Worm (Caenorhabditis elegans) whole organism, early embryonic: ENCODE results near the gene Y26G10.5.

ENCODE experiments used
- B0310.2 ChIP-seq: sonication (generic microtip); optimal IDR thresholded peaks from 2 replicates; lab custom pipeline; 2016; ENCODE audit warnings: mild to moderate bottlenecking, missing genetic modification characterization, missing compliant biosample characterization
- F13C5.2 ChIP-seq: sonication (generic microtip); optimal IDR thresholded peaks from 2 replicates; lab custom pipeline; 2017; ENCODE audit warnings: mild to moderate bottlenecking, missing genetic modification characterization, inconsistent platforms, missing compliant biosample characterization
- aly-1 ChIP-seq: sonication (generic microtip); optimal IDR thresholded peaks from 2 replicates; lab custom pipeline; 2016; ENCODE audit warnings: missing genetic modification characterization, missing compliant biosample characterization
- ama-1 ChIP-seq: fragments of 150-350 bp; optimal IDR thresholded peaks from 2 replicates; lab custom pipeline; 2014
- ceh-13 ChIP-seq: fragments of 200-800 bp; sonication (Bioruptor generic); optimal IDR thresholded peaks from 2 replicates; lab custom pipeline; 2018; ENCODE audit warnings: mild to moderate bottlenecking, missing genetic modification characterization, missing compliant biosample characterization
- ceh-36 ChIP-seq: sonication (generic microtip); optimal IDR thresholded peaks from 2 replicates; lab custom pipeline; 2016; ENCODE audit warnings: missing genetic modification characterization, inconsistent platforms, missing compliant biosample characterization
- ets-7 ChIP-seq: sonication (generic microtip); optimal IDR thresholded peaks from 2 replicates; lab custom pipeline; 2016; ENCODE audit warnings: missing genotype, missing genetic modification characterization, missing compliant biosample characterization
- flt-1 ChIP-seq: fragments of 200-800 bp; sonication (Bioruptor generic); IDR thresholded peaks from 2 replicates; pipeline ENCODE4 v1.3.6; 2022; ENCODE audit warnings: missing genetic modification characterization, missing compliant biosample characterization
- hmbx-1 ChIP-seq: sonication (generic microtip); optimal IDR thresholded peaks from 2 replicates; lab custom pipeline; 2016; ENCODE audit warnings: mild to moderate bottlenecking, missing genetic modification characterization, missing compliant biosample characterization
- hmg-4 ChIP-seq: fragments of 200-800 bp; sonication (Bioruptor generic); optimal IDR thresholded peaks from 2 replicates; lab custom pipeline; 2018; ENCODE audit warnings: mild to moderate bottlenecking, missing genetic modification characterization, missing compliant biosample characterization
- hnd-1 ChIP-seq: sonication (generic microtip); optimal IDR thresholded peaks from 2 replicates; lab custom pipeline; 2016; ENCODE audit warnings: missing genetic modification characterization, missing compliant biosample characterization
- pes-1 ChIP-seq: fragments of 200-800 bp; sonication (Bioruptor generic); IDR thresholded peaks from 2 replicates; pipeline ENCODE4 v1.3.6; 2022; ENCODE audit warnings: missing genetic modification reagents, missing genetic modification characterization, missing compliant biosample characterization
- scrt-1 ChIP-seq: fragments of 200-800 bp; sonication (Bioruptor generic); IDR thresholded peaks from 2 replicates; pipeline ENCODE4 v1.3.6; 2022; ENCODE audit warnings: missing genetic modification characterization, missing compliant biosample characterization
- sea-1 ChIP-seq: fragments of 200-800 bp; sonication (Bioruptor generic); conservative IDR thresholded peaks from 2 replicates; pipeline ENCODE4 v1.3.6; 2022; ENCODE audit warnings: missing genetic modification characterization, missing compliant biosample characterization
- tbx-11 ChIP-seq: fragments of 200-800 bp; sonication (Bioruptor generic); IDR thresholded peaks from 2 replicates; pipeline ENCODE4 v1.3.6; 2022; ENCODE audit warnings: missing genetic modification characterization, missing compliant biosample characterization
- tbx-37 ChIP-seq: fragments of 200-800 bp; sonication (Bioruptor generic); conservative IDR thresholded peaks from 2 replicates; pipeline ENCODE4 v1.3.6; 2022; ENCODE audit warnings: missing genetic modification reagents, missing genetic modification characterization, missing compliant biosample characterization
- tra-4 ChIP-seq: sonication (generic microtip); optimal IDR thresholded peaks from 2 replicates; lab custom pipeline; 2017; ENCODE audit warnings: missing genetic modification characterization, missing compliant biosample characterization

Gene Y26G10.5

DNA sequence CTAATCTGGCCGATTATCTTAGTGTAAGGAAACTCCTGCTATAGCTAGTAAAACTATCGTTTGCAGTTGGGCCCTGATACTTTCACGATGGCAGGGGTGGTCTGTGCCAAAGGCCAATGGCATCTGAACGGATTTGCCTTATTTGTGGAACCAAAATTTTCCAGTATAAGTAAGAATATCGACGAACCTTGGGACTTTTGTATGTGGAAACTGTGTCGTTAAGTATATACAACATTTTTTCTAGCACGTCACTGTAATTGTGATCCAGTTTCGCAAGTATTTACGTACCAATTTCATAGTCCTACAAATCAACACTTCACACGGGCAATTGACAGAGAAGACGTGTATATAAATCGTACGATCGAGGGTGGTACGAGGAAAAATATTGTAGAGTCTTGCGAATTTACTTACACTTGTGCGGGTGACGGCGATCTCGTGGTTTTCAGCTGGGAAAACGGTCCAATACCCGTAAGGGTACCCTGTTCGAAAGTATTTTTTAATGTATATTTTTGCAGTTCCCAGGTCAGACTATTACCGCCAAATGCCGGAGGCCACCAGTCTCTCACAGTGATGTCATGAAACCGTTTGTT is 5.7 kb upstream of the Y26G10.5 start:
- TF ChIP-seq tbx-11 (GFP tag; lab: Robert Waterston, UW) (no peak), sea-1 (GFP tag; lab: Robert Waterston, UW) (no peak)

DNA sequence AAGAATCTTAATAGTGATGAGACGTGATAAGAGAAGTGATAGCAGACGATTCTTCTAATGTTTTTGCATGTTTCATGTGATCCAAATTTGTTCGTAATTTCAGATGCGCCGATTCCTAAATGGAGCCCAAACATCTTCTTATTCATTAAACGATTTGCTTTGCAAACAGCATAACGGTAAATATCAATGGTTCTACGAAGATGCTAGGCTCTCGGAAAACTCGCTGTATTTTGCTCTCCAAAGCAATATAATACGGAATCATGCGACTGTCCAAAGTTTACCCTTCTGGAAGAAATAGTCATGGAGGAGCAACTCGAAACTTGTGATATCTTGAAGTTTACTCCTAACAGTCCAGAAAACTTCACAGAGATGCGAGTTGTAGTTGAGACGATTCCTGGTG is 5.2 kb upstream of the Y26G10.5 start, which contains the start of gene W06D12.6:
TSS of gene W06D12.6 (plus strand) at position 301 of the 400 bp plus-strand sequence.
- no peak for TF ChIP-seq scrt-1 (GFP tag; lab: Robert Waterston, UW)
- no peak for TF ChIP-seq tbx-11 (GFP tag; lab: Robert Waterston, UW)
- no peak for TF ChIP-seq B0310.2 (tag; lab: Kevin White, UChicago)
- TF ChIP-seq tra-4 (tag; lab: Kevin White, UChicago), result no peak
- TF ChIP-seq sea-1 (GFP tag; lab: Robert Waterston, UW), result no peak
- TF ChIP-seq ama-1 (lab: Kevin White, UChicago), result no peak
- no peak for TF ChIP-seq pes-1

DNA sequence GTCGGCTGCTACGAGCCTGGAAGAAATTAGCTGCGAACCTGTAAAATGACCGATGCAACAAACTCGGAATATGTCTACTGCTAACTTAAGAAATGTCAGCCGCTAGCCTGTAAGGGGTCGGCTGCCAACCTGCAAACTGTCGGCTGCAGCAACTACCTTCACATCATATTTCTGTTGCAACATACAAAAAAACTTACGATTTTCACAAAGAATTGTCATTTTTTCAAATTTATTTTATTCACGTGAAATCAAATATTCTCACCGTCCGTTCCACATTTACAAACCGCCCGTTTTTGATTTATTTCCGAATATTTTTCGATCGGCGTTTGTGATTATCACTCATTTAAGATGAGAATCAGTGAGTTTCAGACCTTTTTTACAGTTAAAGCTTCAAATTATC is 969 bp downstream of the Y26G10.5 start, which contains the start of gene Y26G10.6:
TSS of gene Y26G10.6 (plus strand) at position 301 of the 400 bp plus-strand sequence.
- no peak for TF ChIP-seq flt-1

DNA sequence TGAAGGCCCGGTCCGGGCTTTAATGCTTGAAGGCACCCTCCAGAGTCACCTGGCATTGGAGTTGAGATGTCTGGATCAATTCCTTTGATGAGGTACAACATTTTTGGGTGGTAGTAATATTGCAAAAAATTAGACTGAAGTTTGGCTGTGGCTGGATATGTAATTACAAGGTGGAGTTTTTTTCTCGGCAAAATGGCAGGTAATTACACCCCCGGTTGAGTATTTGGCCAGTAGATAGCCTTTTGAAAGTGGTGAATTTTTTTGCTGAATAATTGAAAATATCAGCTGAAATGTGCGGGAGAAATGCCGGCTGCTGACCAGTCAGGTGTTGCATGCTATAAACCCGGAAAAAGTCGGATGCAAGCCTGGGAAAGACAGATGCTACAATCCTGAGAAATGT is 1.5 kb downstream of the Y26G10.5 start, which contains the start of gene Y26G10.4:
TSS of gene Y26G10.4 (minus strand) at position 101 of the 400 bp plus-strand sequence.
- TF ChIP-seq aly-1 (tag; lab: Kevin White, UChicago) (no peak), scrt-1 (GFP tag; lab: Robert Waterston, UW) (no peak), F13C5.2 (no peak), B0310.2 (tag; lab: Kevin White, UChicago) (no peak), tra-4 (tag; lab: Kevin White, UChicago) (no peak), ceh-36 (tag; lab: Kevin White, UChicago) (no peak), hmbx-1 (tag; lab: Kevin White, UChicago) (no peak), sea-1 (GFP tag; lab: Robert Waterston, UW) (no peak), ets-7 (tag; lab: Kevin White, UChicago) (no peak), ama-1 (lab: Kevin White, UChicago) (no peak), flt-1 (no peak), ceh-13 (no peak), tbx-11 (GFP tag; lab: Robert Waterston, UW) (no peak), pes-1 (no peak)

DNA sequence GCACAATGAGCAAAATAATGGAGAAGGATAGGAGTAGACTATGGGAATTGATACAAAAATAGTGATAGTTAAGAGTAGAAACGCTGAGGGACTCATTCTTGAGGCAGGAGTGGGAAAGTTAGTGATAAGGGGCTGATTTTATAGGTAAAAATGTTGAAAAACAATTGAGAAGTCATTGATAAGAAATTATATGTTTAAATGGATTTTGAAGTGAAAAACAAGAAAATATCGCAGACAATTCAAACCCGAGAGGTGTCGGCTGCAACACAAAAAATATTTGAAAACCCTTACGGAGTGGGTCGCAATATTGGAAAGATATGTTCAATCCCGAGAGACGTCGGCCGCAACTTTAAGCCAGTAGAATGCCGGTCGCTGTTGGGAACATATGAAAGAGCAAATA is 3.9 kb downstream of the Y26G10.5 start, which contains the start of gene spp-29:
TSS of gene spp-29 (minus strand) at position 101 of the 400 bp plus-strand sequence.
- TF ChIP-seq tbx-11 (GFP tag; lab: Robert Waterston, UW) (no peak), ceh-36 (tag; lab: Kevin White, UChicago) (no peak), tra-4 (tag; lab: Kevin White, UChicago) (no peak), scrt-1 (GFP tag; lab: Robert Waterston, UW) (no peak), sea-1 (GFP tag; lab: Robert Waterston, UW) (no peak), ama-1 (lab: Kevin White, UChicago) (no peak), flt-1 (no peak), tbx-37 (GFP tag; lab: Robert Waterston, UW) (no peak), B0310.2 (tag; lab: Kevin White, UChicago) (no peak), ceh-13 (no peak), hnd-1 (tag; lab: Kevin White, UChicago) (no peak), aly-1 (tag; lab: Kevin White, UChicago) (no peak), hmbx-1 (tag; lab: Kevin White, UChicago) (no peak), hmg-4 (GFP tag; lab: Kevin White, UChicago) (no peak), pes-1 (no peak), F13C5.2 (no peak)

DNA sequence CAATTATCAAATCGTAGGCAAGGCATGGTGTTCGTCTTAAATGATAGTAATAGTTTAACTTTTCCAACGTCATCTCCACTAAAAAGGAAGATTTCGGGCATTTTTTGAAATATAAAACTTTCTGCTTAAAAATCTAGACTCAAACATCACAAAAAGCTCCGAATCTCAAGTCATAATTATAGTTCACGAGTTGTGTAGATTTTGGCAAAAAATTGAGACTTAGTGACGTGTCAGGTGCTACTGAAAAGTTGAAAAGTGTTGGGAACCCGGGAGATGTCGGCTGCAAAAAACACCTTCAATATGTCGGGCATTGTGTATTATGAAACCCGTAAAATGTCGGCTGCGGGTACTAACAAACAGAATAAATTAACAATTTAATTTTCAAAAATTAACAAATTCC is 4.8 kb downstream of the Y26G10.5 start, which contains the start of gene Y26G10.1:
TSS of gene Y26G10.1 (minus strand) at position 101 of the 400 bp plus-strand sequence.
- no peak for TF ChIP-seq ets-7 (tag; lab: Kevin White, UChicago)
- no peak for TF ChIP-seq sea-1 (GFP tag; lab: Robert Waterston, UW)
- TF ChIP-seq hmbx-1 (tag; lab: Kevin White, UChicago), result no peak
- TF ChIP-seq scrt-1 (GFP tag; lab: Robert Waterston, UW), result no peak
- TF ChIP-seq tbx-11 (GFP tag; lab: Robert Waterston, UW), result no peak
- TF ChIP-seq B0310.2 (tag; lab: Kevin White, UChicago), result no peak

DNA sequence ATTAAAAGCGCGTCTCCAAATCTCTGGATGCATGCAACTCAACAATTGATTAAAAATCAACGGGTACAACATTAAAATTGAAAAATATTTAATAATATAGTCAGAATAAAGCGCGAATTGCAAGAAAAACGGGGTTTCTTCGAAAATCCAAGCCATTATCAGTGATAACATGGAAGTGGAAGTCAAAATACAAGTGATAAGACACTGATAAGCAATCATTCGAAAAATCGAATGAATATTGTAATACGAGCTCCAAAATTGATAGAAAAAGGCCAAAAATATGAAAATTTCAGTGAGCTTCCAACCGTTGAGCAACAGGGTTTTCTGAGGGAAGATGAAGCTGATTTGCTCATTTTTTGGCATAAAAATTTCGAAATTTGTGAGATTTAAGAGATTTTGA is 6.4 kb downstream of the Y26G10.5 start:
- TF ChIP-seq flt-1, result no peak
- TF ChIP-seq ama-1 (lab: Kevin White, UChicago), result no peak
- no peak for TF ChIP-seq tbx-11 (GFP tag; lab: Robert Waterston, UW)

DNA sequence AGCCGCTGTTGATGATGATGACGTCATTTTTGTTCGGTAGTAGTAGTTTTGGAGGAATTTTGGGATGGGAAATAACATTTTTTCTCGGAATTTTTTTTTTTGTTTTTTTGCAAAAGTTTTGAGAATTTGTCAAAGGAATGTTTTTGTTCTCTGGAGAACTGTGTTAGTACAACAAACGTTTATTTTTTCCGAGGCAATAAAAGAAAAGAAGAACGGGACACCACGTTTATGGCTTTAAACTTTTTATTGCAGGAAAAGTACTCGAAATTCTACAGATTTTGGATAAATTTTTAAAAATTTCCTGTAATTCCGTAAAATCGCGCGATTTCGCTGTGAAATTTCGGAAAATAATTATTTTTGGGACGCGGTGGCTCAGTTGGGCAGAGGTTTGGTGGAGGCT is 9.7 kb downstream of the Y26G10.5 start, which contains the start of gene F59A1.13:
TSS of gene F59A1.13 (minus strand) at position 101 of the 400 bp plus-strand sequence.
- TF ChIP-seq F13C5.2, result no peak
- TF ChIP-seq ets-7 (tag; lab: Kevin White, UChicago), result no peak
- TF ChIP-seq ama-1 (lab: Kevin White, UChicago), result no peak
- TF ChIP-seq B0310.2 (tag; lab: Kevin White, UChicago), result no peak
- TF ChIP-seq tbx-11 (GFP tag; lab: Robert Waterston, UW), result no peak
- TF ChIP-seq pes-1, result no peak
- no peak for TF ChIP-seq flt-1
- no peak for TF ChIP-seq aly-1 (tag; lab: Kevin White, UChicago)
- TF ChIP-seq hnd-1 (tag; lab: Kevin White, UChicago), result no peak
- no peak for TF ChIP-seq tbx-37 (GFP tag; lab: Robert Waterston, UW)
- no peak for TF ChIP-seq sea-1 (GFP tag; lab: Robert Waterston, UW)
- no peak for TF ChIP-seq tra-4 (tag; lab: Kevin White, UChicago)
- TF ChIP-seq ceh-13, result no peak
- no peak for TF ChIP-seq hmbx-1 (tag; lab: Kevin White, UChicago)
- TF ChIP-seq ceh-36 (tag; lab: Kevin White, UChicago), result no peak
